Fruit fly (Drosophila melanogaster) whole organism, pupa: ENCODE data around the gene Bcat.
A peak's percentile ranks its signal among the peaks of the same experiment; 100 is the strongest.

ENCODE experiments used
- CG10348 ChIP-seq: fragments of 200-800 bp; sonication (Bioruptor generic); IDR thresholded peaks from 2 replicates; pipeline ENCODE4 v1.3.6; 2022; ENCODE audit warnings: missing biosample characterization, missing genetic modification characterization
- CG12605 ChIP-seq: fragments of 200-800 bp; sonication (Bioruptor generic); IDR thresholded peaks from 2 replicates; pipeline ENCODE4 v1.3.6; 2022; ENCODE audit warnings: missing biosample characterization, missing genetic modification characterization
- CG13204 ChIP-seq: fragments of 200-800 bp; sonication (Bioruptor generic); optimal IDR thresholded peaks from 2 replicates; lab custom pipeline; 2018; ENCODE audit warnings: missing biosample characterization, mild to moderate bottlenecking, missing genetic modification characterization, moderate library complexity
- CG14655 ChIP-seq: fragments of 200-800 bp; sonication (Bioruptor generic); optimal IDR thresholded peaks from 3 replicates; lab custom pipeline; 2017; ENCODE audit warnings: mild to moderate bottlenecking, missing biosample characterization, missing genetic modification reagents, missing genetic modification characterization
- CG15710 ChIP-seq: fragments of 200-800 bp; sonication (Bioruptor generic); optimal IDR thresholded peaks from 2 replicates; lab custom pipeline; 2018; ENCODE audit warnings: missing biosample characterization, mild to moderate bottlenecking, missing genetic modification characterization, moderate library complexity
- CG17806 ChIP-seq: fragments of 200-800 bp; sonication (Bioruptor generic); optimal IDR thresholded peaks from 2 replicates; lab custom pipeline; 2018; ENCODE audit warnings: missing biosample characterization, mild to moderate bottlenecking, missing genetic modification characterization, moderate library complexity
- CG32121 ChIP-seq: fragments of 200-800 bp; sonication (Bioruptor generic); IDR thresholded peaks from 2 replicates; pipeline ENCODE4 v1.3.6; 2022; ENCODE audit warnings: missing biosample characterization, missing genetic modification characterization
- CG34367 ChIP-seq: fragments of 200-800 bp; sonication (Bioruptor generic); optimal IDR thresholded peaks from 2 replicates; lab custom pipeline; 2018; ENCODE audit warnings: missing biosample characterization, mild to moderate bottlenecking, missing genetic modification characterization
- CG4496 ChIP-seq: fragments of 200-800 bp; sonication (Bioruptor generic); IDR thresholded peaks from 3 replicates; pipeline ENCODE4 v1.3.6; 2022; ENCODE audit warnings: missing biosample characterization, missing genetic modification characterization
- CG8159 ChIP-seq: fragments of 200-800 bp; sonication (Bioruptor generic); optimal IDR thresholded peaks from 3 replicates; lab custom pipeline; 2018; ENCODE audit warnings: missing biosample characterization, mild to moderate bottlenecking, missing genetic modification characterization, moderate library complexity
- CG8301 ChIP-seq: fragments of 200-800 bp; sonication (Bioruptor generic); optimal IDR thresholded peaks from 2 replicates; lab custom pipeline; 2018; ENCODE audit warnings: missing biosample characterization, mild to moderate bottlenecking, missing genetic modification characterization
- CG9948 ChIP-seq: fragments of 200-800 bp; sonication (Bioruptor generic); optimal IDR thresholded peaks from 2 replicates; lab custom pipeline; 2018; ENCODE audit warnings: missing biosample characterization, mild to moderate bottlenecking, missing genetic modification characterization, moderate library complexity
- D1 ChIP-seq: fragments of 200-800 bp; sonication (Bioruptor generic); optimal IDR thresholded peaks from 2 replicates; lab custom pipeline; 2018; ENCODE audit warnings: missing biosample characterization, mild to moderate bottlenecking, missing genetic modification characterization, moderate library complexity
- EcR ChIP-seq: fragments of 200-800 bp; sonication (Bioruptor generic); optimal IDR thresholded peaks from 3 replicates; lab custom pipeline; 2019; ENCODE audit warnings: missing biosample characterization, missing genetic modification characterization, mild to moderate bottlenecking, moderate library complexity, missing genetic modification reagents
- Ets98B ChIP-seq: fragments of 200-800 bp; sonication (Bioruptor generic); IDR thresholded peaks from 2 replicates; pipeline ENCODE4 v1.3.6; 2022; ENCODE audit warnings: missing biosample characterization, missing genetic modification characterization
- Pif1A ChIP-seq: fragments of 200-800 bp; sonication (Bioruptor generic); optimal IDR thresholded peaks from 3 replicates; lab custom pipeline; 2016; ENCODE audit warnings: missing biosample characterization, missing genetic modification characterization
- Pif1B ChIP-seq: fragments of 200-800 bp; sonication (Bioruptor generic); optimal IDR thresholded peaks from 3 replicates; lab custom pipeline; 2016; ENCODE audit warnings: missing biosample characterization, missing genetic modification characterization
- Snoo ChIP-seq: fragments of 200-800 bp; sonication (Bioruptor generic); optimal IDR thresholded peaks from 3 replicates; lab custom pipeline; 2017; ENCODE audit warnings: missing biosample characterization, mild to moderate bottlenecking, missing genetic modification characterization, inconsistent platforms
- fd96Ca ChIP-seq: fragments of 200-800 bp; sonication (Bioruptor generic); IDR thresholded peaks from 3 replicates; pipeline ENCODE4 v1.3.6; 2022; ENCODE audit warnings: missing biosample characterization, missing genetic modification characterization
- gl ChIP-seq: fragments of 200-800 bp; sonication (Bioruptor generic); optimal IDR thresholded peaks from 2 replicates; lab custom pipeline; 2018; ENCODE audit warnings: missing biosample characterization, mild to moderate bottlenecking, missing genetic modification characterization
- rn ChIP-seq: fragments of 200-800 bp; sonication (Bioruptor generic); IDR thresholded peaks from 2 replicates; pipeline ENCODE4 v1.3.6; 2022; ENCODE audit warnings: missing biosample characterization, missing genetic modification characterization

The Bcat gene

dm6 chrX:13383770-13384169 is 12.9 kb upstream of the Bcat start:
- TF ChIP-seq Snoo (peak; percentile 37), CG10348 (GFP tag; lab: Robert Waterston, UW) (no peak), CG12605 (GFP tag; lab: Robert Waterston, UW) (peak; percentile 53; the same call in 1 of the 2 replicates), Pif1B (GFP tag; lab: Kevin White, UChicago) (peak; percentile 58), CG13204 (GFP tag; lab: Kevin White, UChicago) (peak; percentile 30), CG17806 (peak; percentile 39), CG9948 (no peak), CG15710 (peak; percentile 21), Pif1A (GFP tag; lab: Kevin White, UChicago) (peak; percentile 60), gl (tag; lab: Kevin White, UChicago) (peak; percentile 34), rn (GFP tag; lab: Robert Waterston, UW) (peak; percentile 47; the same call in 1 of the 2 replicates), D1 (tag; lab: Kevin White, UChicago) (no peak), EcR (GFP tag; lab: Kevin White, UChicago) (no peak), CG4496 (GFP tag; lab: Robert Waterston, UW) (peak; percentile 76), CG32121 (peak; percentile 69), CG8301 (tag; lab: Kevin White, UChicago) (peak; percentile 13), fd96Ca (GFP tag; lab: Robert Waterston, UW) (peak; percentile 64; the same call in 2 of the 3 replicates), CG14655 (GFP tag; lab: Kevin White, UChicago) (peak; percentile 43), Ets98B (GFP tag; lab: Robert Waterston, UW) (peak; percentile 68), CG8159 (tag; lab: Kevin White, UChicago) (peak; percentile 29), CG34367 (tag; lab: Kevin White, UChicago) (peak; percentile 26)

- no peak for TF ChIP-seq CG10348 (GFP tag; lab: Robert Waterston, UW)
- no peak for TF ChIP-seq CG17806
- no peak for TF ChIP-seq CG14655 (GFP tag; lab: Kevin White, UChicago)
- TF ChIP-seq Pif1A (GFP tag; lab: Kevin White, UChicago): no peak
- no peak for TF ChIP-seq CG12605 (GFP tag; lab: Robert Waterston, UW)
- no peak for TF ChIP-seq CG34367 (tag; lab: Kevin White, UChicago)
- no peak for TF ChIP-seq rn (GFP tag; lab: Robert Waterston, UW)
- TF ChIP-seq CG13204 (GFP tag; lab: Kevin White, UChicago): no peak
- no peak for TF ChIP-seq Ets98B (GFP tag; lab: Robert Waterston, UW)
- TF ChIP-seq CG8301 (tag; lab: Kevin White, UChicago): no peak
- no peak for TF ChIP-seq Pif1B (GFP tag; lab: Kevin White, UChicago)
- TF ChIP-seq, all 21 proteins: peak for 0
Observed at dm6 chrX:13384177-13384576, 12.5 kb upstream of the Bcat start.

dm6 chrX:13384583-13385342 is 11.9 kb upstream of the Bcat start, which contains the start of the genes Rbp1-like and Tim9a:
TSS of gene Rbp1-like (minus strand) at chrX:13384877.
TSS of gene Tim9a (plus strand) at chrX:13385210.
- TF ChIP-seq CG15710 (peak; percentile 4), Ets98B (GFP tag; lab: Robert Waterston, UW) (no peak), CG8159 (tag; lab: Kevin White, UChicago) (peak; percentile 23), gl (tag; lab: Kevin White, UChicago) (no peak), CG14655 (GFP tag; lab: Kevin White, UChicago) (peak; percentile 24), Pif1B (GFP tag; lab: Kevin White, UChicago) (peak; percentile 30), Snoo (peak; percentile 28)

dm6 chrX:13386776-13387175 is 9.9 kb upstream of the Bcat start:
- TF ChIP-seq CG32121: no peak
- TF ChIP-seq EcR (GFP tag; lab: Kevin White, UChicago): peak; percentile 2
- no peak for TF ChIP-seq CG13204 (GFP tag; lab: Kevin White, UChicago)

DNA sequence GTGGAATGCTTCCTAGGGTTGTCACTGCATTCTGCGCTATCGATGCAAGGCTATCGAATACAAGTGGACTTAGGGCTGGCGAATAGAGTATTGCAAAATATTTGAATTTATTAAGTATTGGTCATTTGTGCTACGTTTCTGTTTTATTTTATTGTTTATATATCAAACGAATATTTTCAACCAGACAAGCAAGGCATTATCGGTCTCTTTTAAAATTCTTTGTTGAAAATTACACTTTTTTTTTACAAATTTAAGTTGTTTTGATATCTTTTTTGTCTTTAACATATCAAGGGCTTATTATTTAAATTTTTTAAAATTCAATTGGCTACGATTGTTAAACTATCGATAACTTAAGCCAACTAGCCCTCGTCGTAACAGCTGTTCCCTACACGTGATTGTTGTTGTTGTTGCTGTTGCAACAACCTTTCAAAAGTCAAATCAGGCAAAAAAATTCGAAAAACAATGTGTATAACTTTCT is 9.3 kb upstream of the Bcat start, which contains the start of the genes Ype and CG1662:
TSS of gene Ype (minus strand) at position 45 of the 478 bp plus-strand sequence.
TSS of gene CG1662 (plus strand) at position 191 of the 478 bp plus-strand sequence.
- TF ChIP-seq fd96Ca (GFP tag; lab: Robert Waterston, UW) (no peak), rn (GFP tag; lab: Robert Waterston, UW) (no peak), CG12605 (GFP tag; lab: Robert Waterston, UW) (no peak), CG8159 (tag; lab: Kevin White, UChicago) (peak; percentile 73), CG34367 (tag; lab: Kevin White, UChicago) (peak; percentile 57), Snoo (peak; percentile 69), CG13204 (GFP tag; lab: Kevin White, UChicago) (no peak), D1 (tag; lab: Kevin White, UChicago) (peak; percentile 6), CG32121 (peak; percentile 44; the same call in 1 of the 2 replicates), CG4496 (GFP tag; lab: Robert Waterston, UW) (peak; percentile 76), CG14655 (GFP tag; lab: Kevin White, UChicago) (peak; percentile 71), EcR (GFP tag; lab: Kevin White, UChicago) (no peak), CG9948 (peak; percentile 65), Pif1A (GFP tag; lab: Kevin White, UChicago) (peak; percentile 38), CG17806 (peak; percentile 50), Ets98B (GFP tag; lab: Robert Waterston, UW) (peak; percentile 42), gl (tag; lab: Kevin White, UChicago) (no peak), CG15710 (peak; percentile 78), Pif1B (GFP tag; lab: Kevin White, UChicago) (peak; percentile 49), CG8301 (tag; lab: Kevin White, UChicago) (peak; percentile 43), CG10348 (GFP tag; lab: Robert Waterston, UW) (no peak)
